Fruit fly (Drosophila melanogaster): Measurements from ENCODE around the gene PIG-F.
A peak's percentile ranks its signal among the peaks of the same experiment; 100 is the strongest.

Gene PIG-F

DNA sequence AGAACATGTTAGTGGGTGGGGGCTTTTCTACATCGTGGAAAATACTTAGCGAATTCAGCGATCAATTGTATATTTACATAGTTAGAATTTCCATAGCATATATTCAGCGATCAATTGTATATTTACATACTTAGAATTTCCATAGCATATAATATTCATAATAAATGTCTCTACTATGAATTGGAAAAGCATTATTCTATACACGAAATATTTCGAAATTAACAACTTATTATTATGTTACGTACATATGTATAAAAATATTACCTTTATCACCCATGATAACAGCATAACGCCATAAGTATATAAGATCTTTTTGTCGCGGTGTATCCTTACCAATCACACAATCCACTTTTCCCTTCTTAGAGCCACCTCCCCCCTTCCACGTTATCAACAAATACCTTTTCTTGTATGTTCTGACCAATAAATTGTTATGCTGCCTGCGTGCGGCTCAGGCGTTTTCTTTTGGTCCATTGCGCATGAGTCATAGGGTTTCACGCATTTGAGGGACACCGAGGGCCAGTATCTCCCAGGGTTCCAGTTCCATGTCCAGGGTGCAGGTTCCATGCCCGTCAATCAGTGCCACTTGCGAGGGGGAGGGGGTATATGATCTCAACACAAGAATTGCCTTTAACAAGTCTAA is 24.7 kb downstream of the PIG-F start (continued):
- TF ChIP-seq Hsf (GFP tag; optimal IDR thresholded peaks at IDR 0.05), result peak; percentile 41
- TF ChIP-seq CG10321 (GFP tag; IDR thresholded peaks at IDR 0.05), result no peak
- TF ChIP-seq CG18764 (GFP tag; optimal IDR thresholded peaks at IDR 0.05), result no peak
- TF ChIP-seq Max (GFP tag; optimal IDR thresholded peaks at IDR 0.05), result peak; percentile 51
- TF ChIP-seq Hr3 (GFP tag; optimal IDR thresholded peaks at IDR 0.05), result peak; percentile 49
- TF ChIP-seq CG10543 (GFP tag; optimal IDR thresholded peaks at IDR 0.05), result peak; percentile 1
- peak; percentile 66 for TF ChIP-seq row (GFP tag; IDR thresholded peaks at IDR 0.05)
- peak; percentile 93 for TF ChIP-seq CG18262 (tag; optimal IDR thresholded peaks at IDR 0.05)
- TF ChIP-seq run (tag; optimal IDR thresholded peaks at IDR 0.05), result no peak
- no peak for TF ChIP-seq peb (GFP tag; IDR thresholded peaks at IDR 0.05)
- TF ChIP-seq Dfd (GFP tag; optimal IDR thresholded peaks at IDR 0.05), result no peak
- TF ChIP-seq CG6765 (GFP tag; optimal IDR thresholded peaks at IDR 0.05), result no peak
- TF ChIP-seq CG8359 (GFP tag; optimal IDR thresholded peaks at IDR 0.05; ENCODE audit: borderline replicate concordance), result peak; percentile 13
- no peak for TF ChIP-seq CG1647 (GFP tag; optimal IDR thresholded peaks at IDR 0.05)
- no peak for TF ChIP-seq CG7963 (GFP tag; IDR thresholded peaks at IDR 0.05; ENCODE audit: partially characterized antibody)
- peak; percentile 96 for TF ChIP-seq CG15696 (tag; optimal IDR thresholded peaks at IDR 0.05)
- no peak for TF ChIP-seq cato (GFP tag; optimal IDR thresholded peaks at IDR 0.05; ENCODE audit: borderline replicate concordance)
- peak; percentile 65 for TF ChIP-seq CG10209 (GFP tag; optimal IDR thresholded peaks at IDR 0.05)
- peak; percentile 4 for TF ChIP-seq lilli (GFP tag; optimal IDR thresholded peaks at IDR 0.05)
- 0 out of 2 replicates have a peak, but pooled peaks have one; percentile 11 for TF ChIP-seq CG11696 (GFP tag; IDR thresholded peaks at IDR 0.05)
- TF ChIP-seq CG14710 (tag; optimal IDR thresholded peaks at IDR 0.05), result peak; percentile 90
- peak; percentile 65 for TF ChIP-seq trem (tag; optimal IDR thresholded peaks at IDR 0.05)
- peak; percentile 43 for TF ChIP-seq CG1233 (GFP tag; optimal IDR thresholded peaks at IDR 0.05)
- peak; percentile 56 for TF ChIP-seq ac (GFP tag; optimal IDR thresholded peaks at IDR 0.05)
- peak; percentile 55 for TF ChIP-seq Oli (tag; optimal IDR thresholded peaks at IDR 0.05)
- no peak for TF ChIP-seq Opbp (GFP tag; IDR thresholded peaks at IDR 0.05; ENCODE audit: partially characterized antibody)
- peak; percentile 34 for TF ChIP-seq kay (GFP tag; optimal IDR thresholded peaks at IDR 0.05)
- peak; percentile 27 for TF ChIP-seq Elba2 (GFP tag; optimal IDR thresholded peaks at IDR 0.05)
- no peak for TF ChIP-seq HmgD (GFP tag; optimal IDR thresholded peaks at IDR 0.05)
- peak; percentile 41 for TF ChIP-seq CG30020 (tag; optimal IDR thresholded peaks at IDR 0.05)
- no peak for TF ChIP-seq CG4617 (GFP tag; optimal IDR thresholded peaks at IDR 0.05; ENCODE audit: borderline replicate concordance)
- TF ChIP-seq zf30C (GFP tag; optimal IDR thresholded peaks at IDR 0.05), result peak; percentile 94
- no peak for TF ChIP-seq B-H2 (GFP tag; optimal IDR thresholded peaks at IDR 0.05)
- no peak for TF ChIP-seq fru (optimal IDR thresholded peaks at IDR 0.05)
- peak; percentile 74 for TF ChIP-seq CG2202 (tag; optimal IDR thresholded peaks at IDR 0.05)
- TF ChIP-seq CG7839 (tag; optimal IDR thresholded peaks at IDR 0.05), result peak; percentile 62
- peak; percentile 85 for TF ChIP-seq nmo (GFP tag; optimal IDR thresholded peaks at IDR 0.05)
- 0 out of 2 replicates have a peak, but pooled peaks have one; percentile 15 for TF ChIP-seq Awh (GFP tag; IDR thresholded peaks at IDR 0.05)
- TF ChIP-seq Sry-β (GFP tag; optimal IDR thresholded peaks at IDR 0.05), result no peak
- peak; percentile 49 for TF ChIP-seq nerfin-1 (tag; optimal IDR thresholded peaks at IDR 0.05)
- TF ChIP-seq CG3065 (GFP tag; optimal IDR thresholded peaks at IDR 0.05), result no peak
- TF ChIP-seq CG30403 (GFP tag; optimal IDR thresholded peaks at IDR 0.05), result peak; percentile 54
- no peak for TF ChIP-seq CG5245 (GFP tag; optimal IDR thresholded peaks at IDR 0.05)
- peak; percentile 82 for TF ChIP-seq CG12391 (tag; optimal IDR thresholded peaks at IDR 0.05)
- TF ChIP-seq Pdp1 (GFP tag; optimal IDR thresholded peaks at IDR 0.05), result peak in 1 of 2 experiments; percentile 30
- TF ChIP-seq CG7556 (GFP tag; optimal IDR thresholded peaks at IDR 0.05), result peak; percentile 77
- no peak for TF ChIP-seq CG15011 (GFP tag; optimal IDR thresholded peaks at IDR 0.05)
- TF ChIP-seq bigmax (GFP tag; optimal IDR thresholded peaks at IDR 0.05), result no peak
- TF ChIP-seq CG15073 (GFP tag; optimal IDR thresholded peaks at IDR 0.05), result peak; percentile 0

All from whole organism, embryonic.